Worm (Caenorhabditis elegans): ENCODE data around the gene F31F4.17.

The F31F4.17 gene

ce11 chrV:660210-660609 lies at the start of gene F31F4.17:
Gene F31F4.17 (minus strand): TSS chrV:660310.
- no peak for TF ChIP-seq zip-8 (tag; optimal IDR thresholded peaks at IDR 0.05)
- TF ChIP-seq bed-3 (GFP tag; optimal IDR thresholded peaks at IDR 0.05) = no peak
- TF ChIP-seq nhr-76 (tag; optimal IDR thresholded peaks at IDR 0.05) = no peak
- no peak for TF ChIP-seq mab-5 (tag; optimal IDR thresholded peaks at IDR 0.05)
- no peak for TF ChIP-seq hlh-1 (tag; optimal IDR thresholded peaks at IDR 0.05)
- no peak for TF ChIP-seq unc-120 (tag; optimal IDR thresholded peaks at IDR 0.05; ENCODE audit: poor library complexity, severe bottlenecking)

DNA sequence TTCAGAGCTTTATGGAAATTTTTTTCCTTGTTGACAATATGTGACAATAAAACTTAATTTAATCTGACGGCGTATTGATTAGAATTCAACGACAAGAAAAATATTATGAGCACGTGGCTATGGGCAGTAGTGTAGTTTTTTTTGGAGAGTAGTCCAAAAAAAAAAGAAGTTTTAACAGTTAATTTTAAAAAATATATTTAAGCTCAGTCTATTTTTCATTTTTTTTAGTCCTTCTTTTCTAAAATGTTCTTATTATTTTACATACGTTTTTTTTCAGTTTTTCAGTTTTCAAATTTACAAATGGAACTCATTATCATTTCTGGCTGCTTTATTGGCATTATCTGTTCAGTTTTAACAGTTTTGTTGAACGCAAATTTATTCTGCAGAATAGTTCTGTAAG lies 48.7 kb upstream of the F31F4.17 start, which contains the start of gene srbc-39:
Gene srbc-39, plus strand, starts transcription at position 301 of the 400 bp plus-strand sequence.
- TF ChIP-seq mab-5 (tag; optimal IDR thresholded peaks at IDR 0.05) = no peak
- TF ChIP-seq ceh-83 (GFP tag; optimal IDR thresholded peaks at IDR 0.05) = no peak
- TF ChIP-seq sptf-1 (tag; optimal IDR thresholded peaks at IDR 0.05) = no peak
- no peak for TF ChIP-seq nhr-76 (tag; optimal IDR thresholded peaks at IDR 0.05)
- TF ChIP-seq unc-62 (GFP tag; optimal IDR thresholded peaks at IDR 0.05) = no peak

ce11 chrV:706918-707317 lies 46.8 kb upstream of the F31F4.17 start, which contains the start of gene srbc-38:
Gene srbc-38 (plus strand): TSS chrV:707218.
- TF ChIP-seq mep-1 (tag; optimal IDR thresholded peaks at IDR 0.05) (no peak), tbx-8 (GFP tag; optimal IDR thresholded peaks at IDR 0.05) (no peak)

ce11 chrV:702260-702659 lies 42.1 kb upstream of the F31F4.17 start, which contains the start of gene srbc-37:
Gene srbc-37 (plus strand): TSS chrV:702560.
- TF ChIP-seq tbx-8 (GFP tag; optimal IDR thresholded peaks at IDR 0.05) (no peak), sptf-1 (tag; optimal IDR thresholded peaks at IDR 0.05) (no peak), ceh-39 (tag; optimal IDR thresholded peaks at IDR 0.05) (no peak), pha-4 (tag; optimal IDR thresholded peaks at IDR 0.05) (no peak), flh-1 (GFP tag; optimal IDR thresholded peaks at IDR 0.05) (no peak), nhr-76 (tag; optimal IDR thresholded peaks at IDR 0.05) (no peak), mep-1 (tag; optimal IDR thresholded peaks at IDR 0.05) (no peak), zip-8 (tag; optimal IDR thresholded peaks at IDR 0.05) (no peak), ceh-83 (GFP tag; optimal IDR thresholded peaks at IDR 0.05) (no peak), ham-2 (GFP tag; optimal IDR thresholded peaks at IDR 0.05) (no peak), drap-1 (GFP tag; optimal IDR thresholded peaks at IDR 0.05) (no peak), ztf-11 (tag; optimal IDR thresholded peaks at IDR 0.05) (no peak), elt-1 (tag; optimal IDR thresholded peaks at IDR 0.05; ENCODE audit: borderline replicate concordance, insufficient read depth) (no peak), bed-3 (GFP tag; optimal IDR thresholded peaks at IDR 0.05) (no peak), lin-13 (tag; optimal IDR thresholded peaks at IDR 0.05) (no peak), ceh-43 (GFP tag; optimal IDR thresholded peaks at IDR 0.05) (no peak)

DNA sequence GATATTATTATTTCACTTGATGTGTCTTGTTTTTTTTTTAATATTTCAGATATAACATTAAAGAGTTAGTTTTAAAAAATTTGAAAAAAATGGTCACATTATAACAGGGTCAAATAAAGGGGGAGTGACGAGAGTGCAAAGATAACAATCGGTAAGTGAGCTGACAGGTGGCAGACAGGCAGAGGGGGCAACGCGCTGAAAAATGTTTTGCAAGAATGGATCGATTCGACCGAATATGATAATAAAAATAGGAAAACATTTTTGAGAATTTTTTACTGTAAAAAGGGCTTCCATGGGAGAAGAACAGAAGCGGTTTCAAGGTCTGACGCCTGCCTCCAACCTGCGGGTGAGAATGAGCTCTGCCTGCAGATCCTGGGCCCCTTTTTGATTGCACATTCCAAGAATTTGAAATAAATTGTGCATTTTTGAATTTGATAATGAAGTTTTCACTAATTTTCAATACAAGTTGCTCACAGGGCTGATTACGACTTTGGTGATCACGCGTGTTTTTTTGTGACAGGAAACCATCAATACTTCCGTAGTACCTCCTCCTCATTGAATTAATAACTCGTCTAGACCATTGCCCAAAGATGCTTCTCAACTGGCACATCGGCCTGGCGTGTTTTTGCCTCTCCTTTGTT lies 39.5 kb upstream of the F31F4.17 start, which contains the start of the genes ugt-29 and srx-5:
Gene ugt-29, minus strand, starts transcription at position 101 of the 641 bp plus-strand sequence.
Gene srx-5, plus strand, starts transcription at position 591 of the 641 bp plus-strand sequence.
- no peak for TF ChIP-seq mls-2 (tag; optimal IDR thresholded peaks at IDR 0.05)
- TF ChIP-seq snpc-4 (tag; optimal IDR thresholded peaks at IDR 0.05) = no peak
- TF ChIP-seq ceh-83 (GFP tag; optimal IDR thresholded peaks at IDR 0.05) = no peak
- no peak for TF ChIP-seq lin-13 (tag; optimal IDR thresholded peaks at IDR 0.05)
- TF ChIP-seq unc-120 (tag; optimal IDR thresholded peaks at IDR 0.05; ENCODE audit: poor library complexity, severe bottlenecking) = no peak
- TF ChIP-seq ztf-11 (tag; optimal IDR thresholded peaks at IDR 0.05) = no peak
- TF ChIP-seq unc-62 (GFP tag; optimal IDR thresholded peaks at IDR 0.05) = no peak
- TF ChIP-seq bed-3 (GFP tag; optimal IDR thresholded peaks at IDR 0.05) = no peak
- no peak for TF ChIP-seq ces-1 (GFP tag; optimal IDR thresholded peaks at IDR 0.05)

DNA sequence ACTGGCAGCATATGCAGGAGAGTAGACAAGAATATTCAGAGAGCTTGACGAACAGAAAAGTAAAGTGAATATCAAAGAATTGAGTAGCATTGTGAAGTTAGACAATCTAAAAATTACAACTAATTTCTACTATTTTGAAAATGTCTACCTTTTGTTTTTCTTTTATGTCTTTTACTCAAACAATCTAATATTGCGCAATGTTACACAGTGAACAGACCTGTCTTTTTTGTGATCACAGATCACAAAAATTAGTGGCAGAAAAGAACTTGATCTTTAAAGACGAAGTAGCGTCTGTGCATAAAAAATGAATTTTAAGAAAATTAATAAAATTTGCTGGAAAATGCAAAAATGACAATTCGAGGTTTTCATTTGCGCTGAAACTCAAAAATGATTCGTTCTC lies 38.9 kb upstream of the F31F4.17 start:
- TF ChIP-seq nhr-76 (tag; optimal IDR thresholded peaks at IDR 0.05) = no peak
- peak; percentile 74 for TF ChIP-seq zip-8 (tag; optimal IDR thresholded peaks at IDR 0.05)
- TF ChIP-seq snpc-4 (tag; optimal IDR thresholded peaks at IDR 0.05) = no peak

- TF ChIP-seq nhr-76 (tag; optimal IDR thresholded peaks at IDR 0.05) (no peak), nhr-237 (tag; optimal IDR thresholded peaks at IDR 0.05) (no peak), nhr-12 (tag; optimal IDR thresholded peaks at IDR 0.05) (no peak), mep-1 (tag; optimal IDR thresholded peaks at IDR 0.05) (no peak), mab-5 (tag; optimal IDR thresholded peaks at IDR 0.05) (no peak), unc-39 (tag; optimal IDR thresholded peaks at IDR 0.05) (no peak), zip-8 (tag; optimal IDR thresholded peaks at IDR 0.05) (no peak), elt-3 (tag; optimal IDR thresholded peaks at IDR 0.05) (no peak), cnd-1 (tag; optimal IDR thresholded peaks at IDR 0.05) (no peak), tbx-8 (GFP tag; optimal IDR thresholded peaks at IDR 0.05) (no peak), sem-2 (GFP tag; optimal IDR thresholded peaks at IDR 0.05) (no peak), nhr-28 (tag; optimal IDR thresholded peaks at IDR 0.05) (no peak), unc-62 (GFP tag; optimal IDR thresholded peaks at IDR 0.05) (no peak), drap-1 (GFP tag; optimal IDR thresholded peaks at IDR 0.05) (no peak), hlh-1 (tag; optimal IDR thresholded peaks at IDR 0.05) (no peak), snpc-4 (tag; optimal IDR thresholded peaks at IDR 0.05) (no peak), ham-2 (GFP tag; optimal IDR thresholded peaks at IDR 0.05) (no peak)
Measured at ce11 chrV:695914-696313, 35.8 kb upstream of the F31F4.17 start, which contains the start of gene srj-52. Gene srj-52 (minus strand): TSS chrV:696014.
